Fruit fly (Drosophila melanogaster) whole organism, embryonic: ENCODE data around the gene shd.
A peak's percentile ranks its signal among the peaks of the same experiment; 100 is the strongest.

Experiments used
- CG10209 ChIP-seq: fragments of 200-800 bp; sonication (Bioruptor generic); optimal IDR thresholded peaks from 3 replicates; lab custom pipeline; 2017; ENCODE audit warnings: missing biosample characterization, mild to moderate bottlenecking, missing genetic modification characterization, missing genetic modification reagents
- CG10321 ChIP-seq: fragments of 200-800 bp; sonication (Bioruptor generic); IDR thresholded peaks from 2 replicates; pipeline ENCODE4 v1.3.6; 2022; ENCODE audit warnings: missing biosample characterization, missing genetic modification characterization
- CG10565 ChIP-seq: fragments of 200-800 bp; sonication (Bioruptor generic); optimal IDR thresholded peaks from 3 replicates; lab custom pipeline; 2016; ENCODE audit warnings: missing biosample characterization, mild to moderate bottlenecking, missing genetic modification characterization
- CG11093 ChIP-seq: fragments of 200-800 bp; sonication (Bioruptor generic); IDR thresholded peaks from 3 replicates; pipeline ENCODE4 v1.3.6; 2022; ENCODE audit warnings: missing biosample characterization, missing genetic modification characterization
- CG11247 ChIP-seq: fragments of 200-800 bp; sonication (Bioruptor generic); IDR thresholded peaks from 2 replicates; pipeline ENCODE4 v1.3.6; 2022; ENCODE audit warnings: missing biosample characterization, missing genetic modification characterization
- CG11456 ChIP-seq: fragments of 200-800 bp; sonication (Bioruptor generic); IDR thresholded peaks from 3 replicates; pipeline ENCODE4 v1.3.6; 2022; ENCODE audit warnings: missing biosample characterization, missing genetic modification characterization
- CG11695 ChIP-seq: fragments of 200-800 bp; sonication (Bioruptor generic); IDR thresholded peaks from 3 replicates; pipeline ENCODE4 v1.3.6; 2022; ENCODE audit warnings: missing biosample characterization, missing genetic modification characterization
- CG14014 ChIP-seq: fragments of 200-800 bp; sonication (Bioruptor generic); IDR thresholded peaks from 2 replicates; pipeline ENCODE4 v1.3.6; 2022; ENCODE audit warnings: missing biosample characterization, missing genetic modification characterization
- CG14050 ChIP-seq: fragments of 200-800 bp; sonication (Bioruptor generic); IDR thresholded peaks from 3 replicates; pipeline ENCODE4 v1.3.6; 2022; ENCODE audit warnings: missing biosample characterization, missing genetic modification characterization
- CG18764 ChIP-seq: fragments of 200-800 bp; sonication (Bioruptor generic); optimal IDR thresholded peaks from 3 replicates; lab custom pipeline; 2016; ENCODE audit warnings: missing biosample characterization, missing genetic modification characterization
- CG2129 ChIP-seq: fragments of 200-800 bp; sonication (Bioruptor generic); IDR thresholded peaks from 2 replicates; pipeline ENCODE4 v1.3.6; 2022; ENCODE audit warnings: missing biosample characterization, missing genetic modification characterization; ENCODE audit not compliant: partially characterized antibody
- CG2199 ChIP-seq: fragments of 200-800 bp; sonication (Bioruptor generic); IDR thresholded peaks from 3 replicates; pipeline ENCODE4 v1.3.6; 2022; ENCODE audit warnings: missing biosample characterization, missing genetic modification characterization
- CG32772 ChIP-seq: fragments of 200-800 bp; sonication (Bioruptor generic); IDR thresholded peaks from 2 replicates; pipeline ENCODE4 v1.3.6; 2022; ENCODE audit warnings: missing biosample characterization, missing genetic modification characterization
- CG3726 ChIP-seq: fragments of 200-800 bp; sonication (Bioruptor generic); IDR thresholded peaks from 3 replicates; pipeline ENCODE4, ENCODE4 v1.3.6; 2022; ENCODE audit warnings: missing biosample characterization, missing genetic modification characterization
- CG3838 ChIP-seq: fragments of 200-800 bp; sonication (Bioruptor generic); optimal IDR thresholded peaks from 3 replicates; lab custom pipeline; 2016; ENCODE audit warnings: missing biosample characterization, missing genetic modification characterization
- CG6254 ChIP-seq: fragments of 200-800 bp; sonication (Bioruptor generic); optimal IDR thresholded peaks from 3 replicates; lab custom pipeline; 2017; ENCODE audit warnings: mild to moderate bottlenecking, missing biosample characterization, missing genetic modification reagents, missing genetic modification characterization
- CG6765 ChIP-seq: fragments of 200-800 bp; sonication (Bioruptor generic); optimal IDR thresholded peaks from 3 replicates; lab custom pipeline; 2017; ENCODE audit warnings: missing biosample characterization, mild to moderate bottlenecking, missing genetic modification characterization
- CG6854 ChIP-seq: fragments of 200-800 bp; sonication (Bioruptor generic); optimal IDR thresholded peaks from 3 replicates; lab custom pipeline; 2017; ENCODE audit warnings: missing biosample characterization, mild to moderate bottlenecking, missing genetic modification characterization
- CG7786 ChIP-seq: fragments of 200-800 bp; sonication (Bioruptor generic); optimal IDR thresholded peaks from 2 replicates; lab custom pipeline; 2016; ENCODE audit warnings: missing biosample characterization, missing genetic modification characterization
- CG8944 ChIP-seq: fragments of 200-800 bp; sonication (Bioruptor generic); optimal IDR thresholded peaks from 3 replicates; lab custom pipeline; 2016; ENCODE audit warnings: missing biosample characterization, missing genetic modification characterization
- Doc2 ChIP-seq: fragments of 200-800 bp; sonication (Bioruptor generic); IDR thresholded peaks from 2 replicates; pipeline ENCODE4 v1.3.6; 2022; ENCODE audit warnings: missing biosample characterization, missing genetic modification characterization
- Dref ChIP-seq: fragments of 200-800 bp; sonication (Bioruptor generic); IDR thresholded peaks from 2 replicates; pipeline ENCODE4 v1.3.6; 2022; ENCODE audit warnings: missing biosample characterization, missing genetic modification characterization
- HLH4C ChIP-seq: fragments of 200-800 bp; sonication (Bioruptor generic); IDR thresholded peaks from 3 replicates; pipeline ENCODE4 v1.3.6; 2022; ENCODE audit warnings: missing biosample characterization, missing genetic modification characterization; ENCODE audit not compliant: partially characterized antibody
- Hr3 ChIP-seq: fragments of 200-800 bp; sonication (Bioruptor generic); optimal IDR thresholded peaks from 3 replicates; lab custom pipeline; 2016; ENCODE audit warnings: missing biosample characterization, missing genetic modification characterization
- Hsf ChIP-seq: fragments of 200-800 bp; sonication (Bioruptor generic); optimal IDR thresholded peaks from 3 replicates; lab custom pipeline; 2016; ENCODE audit warnings: missing biosample characterization, missing genetic modification characterization
- Med ChIP-seq: fragments of 200-800 bp; sonication (Bioruptor generic); peaks from one replicate; lab custom pipeline; 2016; ENCODE audit warnings: missing biosample characterization, missing genetic modification characterization, mild to moderate bottlenecking, inconsistent platforms, moderate library complexity
- NC2α ChIP-seq: fragments of 200-800 bp; sonication (Bioruptor generic); optimal IDR thresholded peaks from 2 replicates; lab custom pipeline; 2016; ENCODE audit warnings: missing biosample characterization, missing genetic modification characterization
- NC2β ChIP-seq: fragments of 200-800 bp; sonication (Bioruptor generic); optimal IDR thresholded peaks from 2 replicates; lab custom pipeline; 2016; ENCODE audit warnings: missing biosample characterization, missing genetic modification characterization
- Optix ChIP-seq: fragments of 200-800 bp; sonication (Bioruptor generic); IDR thresholded peaks from 3 replicates; pipeline ENCODE4 v1.3.6; 2022; ENCODE audit warnings: missing biosample characterization, missing genetic modification characterization
- YL-1 ChIP-seq: fragments of 200-800 bp; sonication (Bioruptor generic); optimal IDR thresholded peaks from 3 replicates; lab custom pipeline; 2017; ENCODE audit warnings: missing biosample characterization, mild to moderate bottlenecking, missing genetic modification characterization
- corto ChIP-seq: fragments of 200-800 bp; sonication (Bioruptor generic); optimal IDR thresholded peaks from 2 replicates; lab custom pipeline; 2016; ENCODE audit warnings: missing biosample characterization, mild to moderate bottlenecking, missing genetic modification characterization, moderate library complexity
- crc ChIP-seq: fragments of 200-800 bp; sonication (Bioruptor generic); optimal IDR thresholded peaks from 2 replicates; lab custom pipeline; 2016; ENCODE audit warnings: missing biosample characterization, missing genetic modification characterization
- crp ChIP-seq, 2 experiments: fragments of 200-800 bp; sonication (Bioruptor generic); optimal IDR thresholded peaks; 2 replicates in 1 of 2; 3 replicates in 1 of 2; lab custom pipeline; 2017; ENCODE audit warnings: missing biosample characterization in 2 of 2, missing genetic modification characterization in 2 of 2, mild to moderate bottlenecking in 1 of 2, moderate library complexity in 1 of 2
- insv ChIP-seq, 2 experiments: fragments of 200-800 bp; sonication (Bioruptor generic); optimal IDR thresholded peaks; 3 replicates each; lab custom pipeline; 2016 to 2018; ENCODE audit warnings: missing biosample characterization in 2 of 2, missing genetic modification characterization in 2 of 2
- kay ChIP-seq: fragments of 200-800 bp; sonication (Bioruptor generic); optimal IDR thresholded peaks from 2 replicates; lab custom pipeline; 2016; ENCODE audit warnings: missing biosample characterization, missing genetic modification characterization
- knrl ChIP-seq: fragments of 200-800 bp; sonication (Bioruptor generic); IDR thresholded peaks from 3 replicates; pipeline ENCODE4 v1.3.6; 2022; ENCODE audit warnings: missing biosample characterization, missing genetic modification characterization; ENCODE audit not compliant: partially characterized antibody
- mam ChIP-seq: fragments of 200-800 bp; sonication (Bioruptor generic); optimal IDR thresholded peaks from 3 replicates; lab custom pipeline; 2016; ENCODE audit warnings: missing biosample characterization, missing genetic modification characterization
- mld ChIP-seq: fragments of 200-800 bp; sonication (Bioruptor generic); IDR thresholded peaks from 3 replicates; pipeline ENCODE4 v1.3.6; 2022; ENCODE audit warnings: missing biosample characterization, missing genetic modification characterization; ENCODE audit not compliant: partially characterized antibody
- nau ChIP-seq: fragments of 200-800 bp; sonication (Bioruptor generic); optimal IDR thresholded peaks from 3 replicates; lab custom pipeline; 2017; ENCODE audit warnings: missing biosample characterization, mild to moderate bottlenecking, missing genetic modification characterization, missing genetic modification reagents
- nerfin-2 ChIP-seq: fragments of 200-800 bp; sonication (Bioruptor generic); IDR thresholded peaks from 2 replicates; pipeline ENCODE4 v1.3.6; 2022; ENCODE audit warnings: missing biosample characterization, missing genetic modification characterization; ENCODE audit not compliant: partially characterized antibody
- otp ChIP-seq: fragments of 200-800 bp; sonication (Bioruptor generic); IDR thresholded peaks from 3 replicates; pipeline ENCODE4, ENCODE4 v1.3.6; 2022; ENCODE audit warnings: missing biosample characterization, missing genetic modification characterization
- pum ChIP-seq: fragments of 200-800 bp; sonication (Bioruptor generic); optimal IDR thresholded peaks from 2 replicates; lab custom pipeline; 2016; ENCODE audit warnings: missing biosample characterization, missing genetic modification characterization
- scrt ChIP-seq: fragments of 200-800 bp; sonication (Bioruptor generic); optimal IDR thresholded peaks from 2 replicates; lab custom pipeline; 2018; ENCODE audit warnings: missing biosample characterization, mild to moderate bottlenecking, missing genetic modification characterization, moderate library complexity
- sd ChIP-seq: fragments of 200-800 bp; sonication (Bioruptor generic); optimal IDR thresholded peaks from 3 replicates; lab custom pipeline; 2018; ENCODE audit warnings: missing biosample characterization, mild to moderate bottlenecking, missing genetic modification characterization, moderate library complexity
- sim ChIP-seq: fragments of 200-800 bp; sonication (Bioruptor generic); IDR thresholded peaks from 2 replicates; pipeline ENCODE4 v1.3.6; 2022; ENCODE audit warnings: missing biosample characterization, missing genetic modification characterization
- slp2 ChIP-seq: fragments of 200-800 bp; sonication (Bioruptor generic); optimal IDR thresholded peaks from 2 replicates; lab custom pipeline; 2016; ENCODE audit warnings: missing biosample characterization, missing genetic modification characterization
- stc ChIP-seq: fragments of 200-800 bp; sonication (Bioruptor generic); IDR thresholded peaks from 2 replicates; pipeline ENCODE4 v1.3.6; 2022; ENCODE audit warnings: missing biosample characterization, missing genetic modification characterization
- tgo ChIP-seq: fragments of 200-800 bp; sonication (Bioruptor generic); IDR thresholded peaks from 3 replicates; pipeline ENCODE4 v1.3.6; 2022; ENCODE audit warnings: missing biosample characterization, missing genetic modification characterization
- trem ChIP-seq: fragments of 200-800 bp; optimal IDR thresholded peaks from 3 replicates; lab custom pipeline; 2019; ENCODE audit warnings: missing biosample characterization, mild to moderate bottlenecking, missing genetic modification characterization, moderate library complexity
- unc-4 ChIP-seq: fragments of 200-800 bp; sonication (Bioruptor generic); IDR thresholded peaks from 2 replicates; pipeline ENCODE4 v1.3.6; 2022; ENCODE audit warnings: missing biosample characterization, missing genetic modification characterization; ENCODE audit not compliant: partially characterized antibody
- usp ChIP-seq: fragments of >200 bp; optimal IDR thresholded peaks from 2 replicates; lab custom pipeline; 2017; ENCODE audit warnings: missing biosample characterization, missing genetic modification characterization

Gene shd

dm6 chr3L:14652554-14652953 is 38.3 kb downstream of the shd start (continued):
- TF ChIP-seq CG3838 (GFP tag; lab: Kevin White, UChicago) (peak; percentile 25), CG14050 (peak; percentile 13; the same call in 1 of the 3 replicates), CG3726 (GFP tag; lab: Robert Waterston, UW) (peak; percentile 41; the same call in 1 of the 3 replicates), Med (GFP tag; lab: Kevin White, UChicago) (peak; percentile 92), slp2 (GFP tag; lab: Kevin White, UChicago) (peak; percentile 59), NC2α (GFP tag; lab: Kevin White, UChicago) (peak; percentile 68), Hr3 (peak; percentile 79), CG6765 (GFP tag; lab: Kevin White, UChicago) (no peak), NC2β (GFP tag; lab: Kevin White, UChicago) (peak; percentile 86), mld (GFP tag; lab: Robert Waterston, UW) (no peak), CG10565 (peak; percentile 48), CG2199 (GFP tag; lab: Robert Waterston, UW) (no peak), corto (GFP tag; lab: Kevin White, UChicago) (peak; percentile 63), unc-4 (GFP tag; lab: Robert Waterston, UW) (no peak), CG10321 (GFP tag; lab: Robert Waterston, UW) (no peak), nerfin-2 (GFP tag; lab: Robert Waterston, UW) (no peak), Hsf (GFP tag; lab: Kevin White, UChicago) (peak; percentile 74), kay (GFP tag; lab: Kevin White, UChicago) (peak; percentile 57), scrt (GFP tag; lab: Kevin White, UChicago) (peak; percentile 47), CG11093 (GFP tag; lab: Robert Waterston, UW) (peak; percentile 66; the same call in 2 of the 3 replicates), CG6854 (GFP tag; lab: Kevin White, UChicago) (no peak), sd (tag; lab: Kevin White, UChicago) (peak; percentile 78), otp (GFP tag; lab: Robert Waterston, UW) (peak; percentile 79; the same call in 2 of the 3 replicates), Doc2 (GFP tag; lab: Robert Waterston, UW) (no peak), CG7786 (peak; percentile 57), YL-1 (GFP tag; lab: Kevin White, UChicago) (no peak), CG11456 (peak; percentile 62; the same call in 1 of the 3 replicates), tgo (GFP tag; lab: Robert Waterston, UW) (peak; percentile 48; the same call in 2 of the 3 replicates), CG6254 (GFP tag; lab: Kevin White, UChicago) (peak; percentile 89), trem (peak; percentile 89), CG14014 (GFP tag; lab: Robert Waterston, UW) (peak; percentile 27; the same call in 1 of the 2 replicates), HLH4C (no peak), usp (GFP tag; lab: Kevin White, UChicago) (no peak), CG11247 (GFP tag; lab: Robert Waterston, UW) (peak; percentile 34; the same call in 1 of the 2 replicates), nau (GFP tag; lab: Kevin White, UChicago) (peak; percentile 54), knrl (GFP tag; lab: Robert Waterston, UW) (no peak), CG11695 (GFP tag; lab: Robert Waterston, UW) (peak; percentile 57; the same call in 2 of the 3 replicates), mam (GFP tag; lab: Kevin White, UChicago) (peak; percentile 56), sim (GFP tag; lab: Robert Waterston, UW) (peak; percentile 79; the same call in 1 of the 2 replicates), CG8944 (peak; percentile 61), CG10209 (GFP tag; lab: Kevin White, UChicago) (peak; percentile 70), Dref (no peak), insv (GFP tag; optimal IDR thresholded peaks at IDR 0.05; lab: Kevin White, UChicago) (no peak), pum (peak; percentile 66), Optix (GFP tag; lab: Robert Waterston, UW) (no peak), CG2129 (GFP tag; lab: Robert Waterston, UW) (no peak), CG32772 (GFP tag; lab: Robert Waterston, UW) (peak; percentile 68; the same call in 1 of the 2 replicates), CG18764 (GFP tag; lab: Kevin White, UChicago) (peak; percentile 81), stc (peak; percentile 27; the same call in 1 of the 2 replicates), crc (GFP tag; lab: Kevin White, UChicago) (peak; percentile 41), crp (GFP tag; optimal IDR thresholded peaks at IDR 0.05; lab: Kevin White, UChicago) (peak in 1 of 2 experiments; percentile 1)
